Fruit fly (Drosophila melanogaster): ENCODE data around the gene dar1.

Gene dar1

dm6 chr3L:3702489-3702888, 76.3 kb downstream of the dar1 start:
- TF ChIP-seq lola (GFP tag; optimal IDR thresholded peaks at IDR 0.05) (no peak), h (GFP tag; optimal IDR thresholded peaks at IDR 0.05) (no peak), Mio (GFP tag; optimal IDR thresholded peaks at IDR 0.05) (no peak), tai (GFP tag; optimal IDR thresholded peaks at IDR 0.05) (no peak), Jra (GFP tag; optimal IDR thresholded peaks at IDR 0.05) (no peak), foxo (GFP tag; optimal IDR thresholded peaks at IDR 0.05) (no peak), ey (GFP tag; optimal IDR thresholded peaks at IDR 0.05) (no peak), Dfd (GFP tag; optimal IDR thresholded peaks at IDR 0.05) (no peak), pan (optimal IDR thresholded peaks at IDR 0.05) (no peak), woc (GFP tag; optimal IDR thresholded peaks at IDR 0.05) (no peak), OdsH (GFP tag; optimal IDR thresholded peaks at IDR 0.05) (no peak), Rel (GFP tag; optimal IDR thresholded peaks at IDR 0.05) (no peak), Rel (tag; optimal IDR thresholded peaks at IDR 0.05) (no peak)
